Worm (Caenorhabditis elegans) whole organism, L2 larva: Measurements from ENCODE around the gene F40G9.7.

ENCODE experiments used
- ZK546.5 ChIP-seq: sonication (generic microtip); optimal IDR thresholded peaks from 2 replicates; lab custom pipeline; 2017; ENCODE audit warnings: missing biosample characterization, missing genetic modification characterization
- ceh-16 ChIP-seq: fragments of 150-350 bp; optimal IDR thresholded peaks from 2 replicates; lab custom pipeline; 2014; ENCODE audit warnings: missing biosample characterization, missing genetic modification characterization
- crh-2 ChIP-seq: sonication (generic microtip); optimal IDR thresholded peaks from 2 replicates; lab custom pipeline; 2017; ENCODE audit warnings: missing biosample characterization, missing genetic modification characterization
- egl-27 ChIP-seq: sonication (generic microtip); optimal IDR thresholded peaks from 3 replicates; lab custom pipeline; 2017; ENCODE audit warnings: missing biosample characterization, missing genetic modification reagents, missing genetic modification characterization
- elt-1 ChIP-seq: fragments of 150-350 bp; optimal IDR thresholded peaks from 2 replicates; lab custom pipeline; 2014; ENCODE audit warnings: missing biosample characterization, missing genetic modification characterization
- elt-3 ChIP-seq: sonication (generic microtip); optimal IDR thresholded peaks from 2 replicates; lab custom pipeline; 2017; ENCODE audit warnings: missing biosample characterization, missing genetic modification characterization
- lsy-2 ChIP-seq, 2 experiments: fragments of 150-350 bp in 1 of 2; sonication (generic microtip) in 1 of 2; optimal IDR thresholded peaks; 2 replicates each; lab custom pipeline; 2014 to 2017; ENCODE audit warnings: missing biosample characterization in 2 of 2, missing genetic modification characterization in 2 of 2
- mab-5 ChIP-seq: fragments of 150-350 bp; optimal IDR thresholded peaks from 2 replicates; lab custom pipeline; 2014; ENCODE audit warnings: missing biosample characterization, missing genetic modification characterization
- nhr-11 ChIP-seq: fragments of 150-350 bp; optimal IDR thresholded peaks from 2 replicates; lab custom pipeline; 2014; ENCODE audit warnings: missing biosample characterization, missing genetic modification characterization
- nhr-12 ChIP-seq: fragments of 150-350 bp; optimal IDR thresholded peaks from 2 replicates; lab custom pipeline; 2014; ENCODE audit warnings: missing biosample characterization, missing genetic modification characterization
- nhr-23 ChIP-seq: fragments of 150-350 bp; optimal IDR thresholded peaks from 2 replicates; lab custom pipeline; 2014; ENCODE audit warnings: missing biosample characterization, missing genetic modification reagents, missing genetic modification characterization
- nhr-25 ChIP-seq: fragments of 150-350 bp; sonication (generic microtip); optimal IDR thresholded peaks from 3 replicates; lab custom pipeline; 2014; ENCODE audit warnings: missing biosample characterization, missing genetic modification characterization
- nhr-77 ChIP-seq: fragments of 150-350 bp; optimal IDR thresholded peaks from 2 replicates; lab custom pipeline; 2014; ENCODE audit warnings: missing biosample characterization, missing genetic modification characterization
- unc-55 ChIP-seq: fragments of 150-350 bp; sonication (generic microtip); optimal IDR thresholded peaks from 3 replicates; lab custom pipeline; 2014; ENCODE audit warnings: missing biosample characterization, missing genetic modification reagents, missing genetic modification characterization

- TF ChIP-seq crh-2 (tag; lab: Kevin White, UChicago) (no peak), elt-1 (tag; lab: Kevin White, UChicago) (no peak), unc-55 (GFP tag; lab: Kevin White, UChicago) (no peak), lsy-2 (tag; optimal IDR thresholded peaks at IDR 0.05; lab: Kevin White, UChicago) (no peak), ceh-16 (no peak), nhr-12 (tag; lab: Kevin White, UChicago) (no peak), egl-27 (no peak), ZK546.5 (tag; lab: Kevin White, UChicago) (no peak), nhr-77 (tag; lab: Kevin White, UChicago) (no peak), nhr-25 (tag; lab: Kevin White, UChicago) (no peak), elt-3 (tag; lab: Kevin White, UChicago) (no peak), mab-5 (no peak), nhr-23 (tag; lab: Kevin White, UChicago) (no peak), nhr-11 (tag; lab: Kevin White, UChicago) (no peak)
Measured at ce11 chrIII:173501-173900, 8.0 kb downstream of the F40G9.7 start, which contains the start of gene F40G9.19.
